Fruit fly (Drosophila melanogaster) Kc167 (cell line): ENCODE data around the gene CG34325.

Source experiments
- Myc ChIP-seq: fragments of >200 bp; optimal IDR thresholded peaks from 2 replicates; lab custom pipeline; 2017; ENCODE audit warnings: missing external identifiers
- Sin3A ChIP-seq: fragments of >200 bp; optimal IDR thresholded peaks from 2 replicates; lab custom pipeline; 2018; ENCODE audit warnings: missing external identifiers
- h ChIP-seq: fragments of >200 bp; optimal IDR thresholded peaks from 3 replicates; lab custom pipeline; 2018; ENCODE audit warnings: missing external identifiers
- insv ChIP-seq: fragments of >200 bp; optimal IDR thresholded peaks from 3 replicates; lab custom pipeline; 2018; ENCODE audit warnings: missing external identifiers
- psq ChIP-seq: fragments of >200 bp; optimal IDR thresholded peaks from 2 replicates; lab custom pipeline; 2017; ENCODE audit warnings: missing external identifiers
- ttk ChIP-seq: sonication (Bioruptor generic); optimal IDR thresholded peaks from 2 replicates; lab custom pipeline; 2017; ENCODE audit warnings: missing external identifiers

CG34325 gene

DNA sequence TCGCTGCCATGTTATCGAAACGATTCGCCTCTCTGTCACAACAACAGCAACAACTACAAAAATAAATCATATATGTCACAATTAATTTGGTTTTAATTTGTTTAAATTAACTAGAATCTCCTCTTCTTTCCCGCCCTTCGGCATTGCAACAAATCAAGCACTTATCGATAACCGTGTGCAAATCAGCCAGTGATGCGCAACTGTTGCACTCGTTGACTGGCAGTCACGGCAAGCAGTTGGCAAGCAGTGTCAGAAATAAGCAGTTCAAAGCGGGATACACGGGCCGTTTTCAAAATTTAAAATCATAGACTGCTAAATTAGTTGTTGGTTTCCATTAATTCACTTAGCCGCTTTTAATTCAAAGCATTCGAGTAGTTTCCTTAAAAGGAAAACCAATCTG lies 37.4 kb downstream of the CG34325 start, which contains the start of gene Axs:
Gene Axs, minus strand, starts transcription at position 131 of the 400 bp plus-strand sequence.
- TF ChIP-seq h (no peak), psq (lab: Kevin White, UChicago) (no peak), ttk (no peak), insv (lab: Kevin White, UChicago) (no peak), Sin3A (no peak), Myc (lab: Kevin White, UChicago) (no peak)

DNA sequence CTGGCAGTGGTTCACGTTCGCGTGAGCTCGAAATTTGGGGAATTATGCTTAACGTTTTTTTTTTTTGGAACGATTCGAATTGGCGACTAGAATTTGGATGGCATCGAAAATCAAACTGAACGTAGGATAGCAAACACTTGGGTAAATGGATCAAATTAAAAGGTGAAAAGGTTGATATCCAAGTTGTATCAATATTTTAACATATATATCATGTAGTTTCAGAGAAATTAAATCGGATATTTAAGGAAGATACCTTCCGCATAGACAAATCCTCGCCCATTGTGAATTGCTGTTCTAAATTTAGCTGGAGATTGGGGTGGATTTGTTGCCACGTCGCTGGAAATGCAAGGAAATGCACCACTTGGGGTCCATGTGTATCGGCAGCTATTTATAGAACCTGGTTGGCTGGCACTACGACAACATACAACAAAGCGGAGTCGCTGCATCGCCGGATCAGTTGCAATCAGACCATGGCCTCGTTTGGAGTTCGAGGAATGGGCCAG lies 42.3 kb downstream of the CG34325 start, which contains the start of the genes CG13010 and sing:
Gene CG13010, minus strand, starts transcription at position 101 of the 503 bp plus-strand sequence.
Gene sing, plus strand, starts transcription at position 453 of the 503 bp plus-strand sequence.
- TF ChIP-seq Myc (lab: Kevin White, UChicago) (no peak), psq (lab: Kevin White, UChicago) (no peak), Sin3A (no peak), ttk (no peak), h (no peak), insv (lab: Kevin White, UChicago) (no peak)

DNA sequence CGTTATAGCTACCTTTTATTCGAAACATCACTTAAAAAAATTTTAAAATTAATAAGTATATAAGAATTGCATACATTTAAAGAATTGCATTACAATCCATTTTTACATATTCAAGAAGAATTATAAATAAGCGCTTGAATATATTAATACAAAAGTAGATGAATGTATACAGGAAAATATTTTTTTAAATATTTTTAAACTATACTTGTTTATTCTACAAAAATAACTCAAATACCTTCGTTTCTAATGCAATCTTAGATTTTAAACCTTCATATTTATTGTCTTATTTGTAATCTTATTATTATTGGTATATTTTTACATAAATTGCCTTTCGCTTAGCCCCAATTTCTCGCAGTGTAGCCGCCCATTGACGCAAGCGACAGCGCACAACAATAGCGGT lies 44.0 kb downstream of the CG34325 start:
- no peak for TF ChIP-seq insv (lab: Kevin White, UChicago)

DNA sequence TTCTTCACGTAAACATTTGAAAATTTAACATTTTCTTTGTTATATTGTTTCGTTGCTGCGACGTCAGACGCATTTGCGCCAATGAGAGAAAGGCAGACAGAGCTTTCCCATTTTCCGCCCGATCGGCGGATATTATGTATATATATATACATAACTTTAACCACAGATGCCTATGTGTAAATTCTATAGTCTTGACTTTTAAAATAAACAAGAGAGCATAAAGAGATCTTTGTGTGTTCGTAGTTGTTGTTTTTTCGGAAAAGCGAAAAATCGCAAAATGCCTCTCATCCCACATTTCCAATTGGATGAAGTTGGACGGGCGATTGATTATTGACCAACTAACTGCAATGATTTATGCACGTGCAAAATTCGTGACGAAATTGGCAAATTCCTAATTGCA lies 44.6 kb downstream of the CG34325 start, which contains the start of gene CG13012:
Gene CG13012, minus strand, starts transcription at position 101 of the 400 bp plus-strand sequence.
- TF ChIP-seq h (no peak), insv (lab: Kevin White, UChicago) (no peak), Myc (lab: Kevin White, UChicago) (no peak), Sin3A (no peak), ttk (no peak), psq (lab: Kevin White, UChicago) (no peak)

DNA sequence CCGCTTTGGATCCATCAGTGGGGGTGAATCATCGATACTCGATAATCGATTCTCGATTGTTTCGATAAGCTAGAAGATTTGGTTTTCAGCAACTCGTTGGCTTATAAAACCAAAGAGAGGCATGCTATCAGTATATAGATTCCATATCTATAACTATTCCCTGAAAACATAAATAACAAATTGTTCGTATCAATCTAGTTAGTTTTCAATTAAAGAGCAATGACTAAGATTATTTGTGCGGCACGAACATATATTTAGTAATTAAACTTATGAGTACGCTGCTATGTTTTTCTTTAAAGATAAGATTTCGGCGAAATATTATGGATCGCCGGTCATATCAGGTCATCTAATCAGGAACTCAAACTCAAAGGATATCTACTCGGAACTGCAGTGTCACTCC lies 46.7 kb downstream of the CG34325 start:
- no peak for TF ChIP-seq insv (lab: Kevin White, UChicago)
- no peak for TF ChIP-seq psq (lab: Kevin White, UChicago)

DNA sequence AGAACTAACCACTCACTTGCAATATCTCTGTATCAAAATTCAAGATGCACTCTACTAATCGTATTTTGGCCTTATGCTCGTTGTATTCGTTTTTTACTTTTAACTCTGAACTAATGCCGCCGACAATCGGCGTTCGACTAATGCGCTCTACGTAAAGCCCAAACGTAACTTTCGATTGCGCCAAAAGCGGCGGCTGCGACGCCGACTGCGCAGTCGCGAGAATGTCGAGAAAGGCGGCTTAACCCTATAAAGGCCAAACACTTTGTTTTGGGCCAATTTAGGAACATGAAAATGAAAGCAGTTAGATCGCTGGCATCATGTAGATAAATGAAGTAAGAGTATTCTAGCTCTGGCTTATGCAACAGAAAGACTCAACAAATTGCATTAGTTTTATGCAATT lies 48.3 kb downstream of the CG34325 start:
- TF ChIP-seq Myc (lab: Kevin White, UChicago) (no peak), psq (lab: Kevin White, UChicago) (no peak), ttk (no peak), Sin3A (no peak), h (no peak), insv (lab: Kevin White, UChicago) (no peak)

DNA sequence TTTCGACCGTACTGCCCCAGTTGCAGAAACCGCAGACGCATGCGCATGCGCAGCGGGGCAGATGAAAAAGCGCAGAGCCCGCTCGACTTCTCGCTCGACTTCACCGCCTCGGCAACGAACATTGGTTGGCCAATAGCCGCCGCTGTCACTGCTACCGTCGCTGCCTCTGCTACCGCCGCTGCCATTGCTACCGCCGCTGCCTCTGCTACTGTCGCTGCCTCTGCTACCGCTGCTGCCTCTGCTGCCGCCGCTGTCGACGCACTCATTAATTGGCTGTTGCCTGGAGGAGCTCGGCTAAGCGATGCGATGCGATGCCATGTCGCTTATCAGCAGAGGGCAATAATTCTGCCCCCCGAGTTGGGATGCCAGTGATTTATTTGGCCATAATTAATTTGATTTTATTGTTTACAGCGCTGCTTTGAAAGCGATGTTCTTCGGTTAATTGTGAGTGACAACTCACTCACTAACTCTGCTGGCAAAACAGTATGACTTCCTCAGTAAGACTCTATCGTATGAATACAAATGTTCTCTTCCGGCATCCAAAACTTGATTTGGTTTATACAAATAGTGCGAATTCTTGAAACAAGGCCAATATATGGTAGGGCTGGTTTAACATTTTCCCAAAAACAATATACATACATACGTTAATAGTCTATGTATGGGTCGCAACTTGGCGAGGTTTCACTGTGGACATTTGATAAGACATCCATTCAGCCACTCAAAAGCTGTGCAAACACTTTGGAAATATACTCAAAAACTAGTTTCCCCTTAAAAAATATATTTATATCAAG lies 50.3 kb downstream of the CG34325 start:
- TF ChIP-seq Myc (lab: Kevin White, UChicago) (no peak), insv (lab: Kevin White, UChicago) (no peak)

DNA sequence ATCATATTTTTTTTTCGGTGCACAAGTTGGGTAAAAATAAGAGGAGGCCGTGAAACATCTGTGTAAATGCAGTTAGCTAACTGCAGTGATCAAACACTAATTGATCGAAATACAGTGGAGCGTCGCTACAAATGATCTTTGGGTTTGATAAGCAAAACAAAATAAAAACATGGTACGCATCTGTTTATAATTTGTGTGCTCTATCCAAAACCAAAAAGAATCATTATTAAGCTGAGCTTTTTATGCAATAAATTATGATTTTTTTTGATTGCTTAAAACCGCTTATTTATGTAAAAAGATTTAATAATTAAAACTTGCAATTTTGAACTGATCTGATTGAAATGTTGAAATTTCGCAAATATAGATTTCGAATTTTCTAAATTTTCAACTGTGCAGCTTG lies 50.9 kb downstream of the CG34325 start:
- TF ChIP-seq insv (lab: Kevin White, UChicago), result no peak
- TF ChIP-seq h, result no peak
- TF ChIP-seq Myc (lab: Kevin White, UChicago), result no peak
- no peak for TF ChIP-seq psq (lab: Kevin White, UChicago)
- TF ChIP-seq Sin3A, result no peak
- no peak for TF ChIP-seq ttk

DNA sequence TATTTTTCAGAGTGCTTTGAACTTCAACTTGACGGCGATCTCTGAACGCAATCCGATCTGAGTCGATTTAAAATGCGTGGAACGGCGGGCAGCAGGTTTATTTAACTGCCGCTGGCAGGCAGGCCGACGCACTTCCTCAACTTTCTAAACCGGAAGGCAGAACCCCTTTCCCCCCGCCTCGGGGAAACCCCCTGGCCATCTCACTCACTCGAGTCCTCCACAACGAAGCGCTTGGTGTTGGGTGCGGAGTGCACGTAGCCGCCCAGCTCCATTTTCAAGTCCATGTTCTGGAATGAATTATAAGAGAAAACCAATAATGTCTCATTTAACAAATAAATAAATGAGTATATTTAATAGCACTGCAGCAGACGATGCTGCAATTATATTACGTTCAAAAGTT lies 51.4 kb downstream of the CG34325 start:
- no peak for TF ChIP-seq h
- no peak for TF ChIP-seq Myc (lab: Kevin White, UChicago)
- TF ChIP-seq ttk, result no peak
- TF ChIP-seq insv (lab: Kevin White, UChicago), result no peak
- TF ChIP-seq Sin3A, result no peak
- TF ChIP-seq psq (lab: Kevin White, UChicago), result no peak
